Worm (Caenorhabditis elegans): ENCODE measurements around the gene pals-26.

The pals-26 gene

DNA sequence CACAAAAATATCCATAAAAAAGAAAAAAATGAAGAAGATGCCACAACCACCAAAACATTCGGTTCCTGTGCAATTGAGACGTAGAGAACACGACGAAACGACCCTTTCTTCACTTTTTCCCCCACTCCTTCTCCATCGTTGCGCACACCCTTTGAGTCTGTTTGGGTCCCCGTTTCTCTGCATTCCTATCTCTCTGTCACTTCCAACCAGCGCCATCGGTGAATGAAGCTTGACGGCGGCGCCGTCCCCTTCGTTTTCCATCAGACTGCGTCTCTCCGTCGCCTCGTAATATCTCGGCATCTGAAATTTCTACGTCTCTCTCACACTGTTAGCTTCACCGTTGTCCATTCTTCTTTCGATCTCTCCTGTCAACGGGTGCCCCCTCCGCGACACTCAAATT is 39.3 kb upstream of the pals-26 start:
- TF ChIP-seq Y53G8AR.9 (GFP tag; conservative IDR thresholded peaks at IDR 0.05) (no peak), snpc-3.4 (tag; optimal IDR thresholded peaks at IDR 0.05) (no peak), ztf-28 (GFP tag; IDR thresholded peaks at IDR 0.05) (no peak), lin-40 (tag; optimal IDR thresholded peaks at IDR 0.05) (peak; percentile 26), efl-1 (GFP tag; optimal IDR thresholded peaks at IDR 0.05) (no peak), T26A5.8 (tag; optimal IDR thresholded peaks at IDR 0.05) (no peak), aptf-3 (GFP tag; IDR thresholded peaks at IDR 0.05) (no peak), unc-130 (GFP tag; optimal IDR thresholded peaks at IDR 0.05) (no peak), tbp1 (GFP tag; optimal IDR thresholded peaks at IDR 0.05) (no peak), hmg-1.2 (GFP tag; IDR thresholded peaks at IDR 0.05) (peak; percentile 59; the same call in 1 of the 2 replicates), zfh-2 (GFP tag; conservative IDR thresholded peaks at IDR 0.05) (peak; percentile 87), lin-35 (GFP tag; optimal IDR thresholded peaks at IDR 0.05) (peak in 1 of 3 experiments; percentile 28), mcd-1 (GFP tag; IDR thresholded peaks at IDR 0.05) (no peak), Y53F4B.3 (GFP tag; IDR thresholded peaks at IDR 0.05) (no peak), cebp-1 (GFP tag; IDR thresholded peaks at IDR 0.05) (no peak), cebp-1 (tag; optimal IDR thresholded peaks at IDR 0.05) (peak; percentile 34), snpc-1.3 (tag; optimal IDR thresholded peaks at IDR 0.05; ENCODE audit: insufficient read depth) (no peak)

ce11 chrIII:4343070-4343469 is 31.9 kb upstream of the pals-26 start, which contains the start of the genes B0285.3 and lcmt-1:
Gene B0285.3 (minus strand): TSS chrIII:4343336.
Gene lcmt-1 (plus strand): TSS chrIII:4343446.
- TF ChIP-seq madf-6 (GFP tag; IDR thresholded peaks at IDR 0.05) = peak; percentile 20; the same call in 1 of the 2 replicates
- no peak for TF ChIP-seq ztf-18 (tag; optimal IDR thresholded peaks at IDR 0.05)
- TF ChIP-seq ZK185.1 (tag; optimal IDR thresholded peaks at IDR 0.05; ENCODE audit: poor library complexity, severe bottlenecking) = peak; percentile 82
- TF ChIP-seq Y53G8AR.9 (GFP tag; conservative IDR thresholded peaks at IDR 0.05) = no peak
- TF ChIP-seq F33H1.4 (GFP tag; IDR thresholded peaks at IDR 0.05) = 0 out of 2 replicates have a peak, but pooled peaks have one; percentile 39
- no peak for TF ChIP-seq F37B4.10 (GFP tag; IDR thresholded peaks at IDR 0.05)
- peak; percentile 21 for TF ChIP-seq unc-130 (GFP tag; optimal IDR thresholded peaks at IDR 0.05)

ce11 chrIII:4345034-4345433 is 29.9 kb upstream of the pals-26 start, which contains the start of gene hse-5:
Gene hse-5 (plus strand): TSS chrIII:4345334.
- TF ChIP-seq F22D6.2 (tag; optimal IDR thresholded peaks at IDR 0.05) (no peak), bed-2 (GFP tag; IDR thresholded peaks at IDR 0.05) (no peak), attf-5 (GFP tag; optimal IDR thresholded peaks at IDR 0.05) (no peak), Y95B8A.8 (GFP tag; IDR thresholded peaks at IDR 0.05) (no peak), ztf-6 (GFP tag; IDR thresholded peaks at IDR 0.05) (no peak), F57C9.4 (tag; optimal IDR thresholded peaks at IDR 0.05) (no peak), C06A6.2 (GFP tag; conservative IDR thresholded peaks at IDR 0.05) (no peak), cebp-2 (GFP tag; IDR thresholded peaks at IDR 0.05) (no peak), madf-3 (GFP tag; IDR thresholded peaks at IDR 0.05) (no peak), F33H1.4 (GFP tag; IDR thresholded peaks at IDR 0.05) (no peak), nhr-80 (tag; optimal IDR thresholded peaks at IDR 0.05) (no peak), xnd-1 (tag; optimal IDR thresholded peaks at IDR 0.05) (no peak), ceh-91 (GFP tag; IDR thresholded peaks at IDR 0.05) (no peak), nhr-179 (tag; optimal IDR thresholded peaks at IDR 0.05) (no peak), akir-1 (GFP tag; optimal IDR thresholded peaks at IDR 0.05) (no peak), dpl-1 (GFP tag; optimal IDR thresholded peaks at IDR 0.05) (no peak), attf-3 (GFP tag; conservative IDR thresholded peaks at IDR 0.05) (no peak)

All from whole organism, young adult.